Fruit fly (Drosophila melanogaster) whole organism, embryonic: ENCODE data around the gene CG6574.

Experiments used
- CG10274 ChIP-seq: fragments of 200-800 bp; sonication (Bioruptor generic); optimal IDR thresholded peaks from 3 replicates; lab custom pipeline; 2017; ENCODE audit warnings: missing biosample characterization, mild to moderate bottlenecking, missing genetic modification characterization
- CG10462 ChIP-seq: fragments of 200-800 bp; sonication (Bioruptor generic); optimal IDR thresholded peaks from 2 replicates; lab custom pipeline; 2016; ENCODE audit warnings: missing biosample characterization, missing genetic modification characterization
- CG10543 ChIP-seq: fragments of 200-800 bp; sonication (Bioruptor generic); optimal IDR thresholded peaks from 3 replicates; lab custom pipeline; 2017; ENCODE audit warnings: missing biosample characterization, mild to moderate bottlenecking, missing genetic modification characterization, moderate library complexity
- CG11247 ChIP-seq: fragments of 200-800 bp; sonication (Bioruptor generic); IDR thresholded peaks from 2 replicates; pipeline ENCODE4 v1.3.6; 2022; ENCODE audit warnings: missing biosample characterization, missing genetic modification characterization
- CG11560 ChIP-seq: fragments of 200-800 bp; sonication (Bioruptor generic); IDR thresholded peaks from 3 replicates; pipeline ENCODE4 v1.3.6; 2022; ENCODE audit warnings: missing biosample characterization, missing genetic modification characterization
- CG11695 ChIP-seq: fragments of 200-800 bp; sonication (Bioruptor generic); IDR thresholded peaks from 3 replicates; pipeline ENCODE4 v1.3.6; 2022; ENCODE audit warnings: missing biosample characterization, missing genetic modification characterization
- CG11723 ChIP-seq: fragments of 200-800 bp; sonication (Bioruptor generic); optimal IDR thresholded peaks from 2 replicates; lab custom pipeline; 2017; ENCODE audit warnings: missing biosample characterization, mild to moderate bottlenecking, missing genetic modification characterization
- CG12155 ChIP-seq: fragments of 200-800 bp; sonication (Bioruptor generic); optimal IDR thresholded peaks from 3 replicates; lab custom pipeline; 2016; ENCODE audit warnings: missing biosample characterization, missing genetic modification characterization
- CG12219 ChIP-seq: fragments of 200-800 bp; sonication (Bioruptor generic); optimal IDR thresholded peaks from 3 replicates; lab custom pipeline; 2018; ENCODE audit warnings: missing biosample characterization, mild to moderate bottlenecking, missing genetic modification characterization
- CG13123 ChIP-seq: fragments of 200-800 bp; sonication (Bioruptor generic); optimal IDR thresholded peaks from 2 replicates; lab custom pipeline; 2016; ENCODE audit warnings: missing biosample characterization, missing genetic modification characterization
- CG13775 ChIP-seq: fragments of 200-800 bp; sonication (Bioruptor generic); optimal IDR thresholded peaks from 3 replicates; lab custom pipeline; 2017; ENCODE audit warnings: missing biosample characterization, mild to moderate bottlenecking, missing genetic modification characterization
- CG14965 ChIP-seq: fragments of 200-800 bp; sonication (Bioruptor generic); optimal IDR thresholded peaks from 2 replicates; lab custom pipeline; 2016; ENCODE audit warnings: missing biosample characterization, missing genetic modification characterization, borderline replicate concordance
- CG15269 ChIP-seq: fragments of 200-800 bp; sonication (Bioruptor generic); optimal IDR thresholded peaks from 2 replicates; lab custom pipeline; 2018; ENCODE audit warnings: missing biosample characterization, mild to moderate bottlenecking, missing genetic modification characterization, moderate library complexity
- CG17361 ChIP-seq: fragments of 200-800 bp; sonication (Bioruptor generic); IDR thresholded peaks from 3 replicates; pipeline ENCODE4 v1.3.6; 2022; ENCODE audit warnings: missing biosample characterization, missing genetic modification characterization
- CG17385 ChIP-seq: fragments of 200-800 bp; sonication (Bioruptor generic); optimal IDR thresholded peaks from 3 replicates; lab custom pipeline; 2018; ENCODE audit warnings: missing biosample characterization, mild to moderate bottlenecking, missing genetic modification characterization
- CG17802 ChIP-seq: fragments of 200-800 bp; sonication (Bioruptor generic); optimal IDR thresholded peaks from 2 replicates; lab custom pipeline; 2018; ENCODE audit warnings: missing biosample characterization, mild to moderate bottlenecking, missing genetic modification characterization, moderate library complexity
- CG2116 ChIP-seq: fragments of 200-800 bp; sonication (Bioruptor generic); optimal IDR thresholded peaks from 3 replicates; lab custom pipeline; 2018; ENCODE audit warnings: missing biosample characterization, mild to moderate bottlenecking, missing genetic modification characterization
- CG30403 ChIP-seq: fragments of 200-800 bp; sonication (Bioruptor generic); optimal IDR thresholded peaks from 3 replicates; lab custom pipeline; 2016; ENCODE audit warnings: missing biosample characterization, missing genetic modification characterization
- CG31441 ChIP-seq: fragments of 200-800 bp; sonication (Bioruptor generic); IDR thresholded peaks from 2 replicates; pipeline ENCODE4 v1.3.6; 2022; ENCODE audit warnings: missing biosample characterization, missing genetic modification characterization
- CG32532 ChIP-seq: fragments of 200-800 bp; sonication (Bioruptor generic); IDR thresholded peaks from 2 replicates; pipeline ENCODE4 v1.3.6; 2022; ENCODE audit warnings: missing biosample characterization, missing genetic modification characterization
- CG3838 ChIP-seq: fragments of 200-800 bp; sonication (Bioruptor generic); optimal IDR thresholded peaks from 3 replicates; lab custom pipeline; 2016; ENCODE audit warnings: missing biosample characterization, missing genetic modification characterization
- CG7357 ChIP-seq: fragments of 200-800 bp; sonication (Bioruptor generic); IDR thresholded peaks from 3 replicates; pipeline ENCODE4 v1.3.6; 2022; ENCODE audit warnings: missing biosample characterization, missing genetic modification characterization
- CG9437 ChIP-seq: fragments of 200-800 bp; sonication (Bioruptor generic); optimal IDR thresholded peaks from 2 replicates; lab custom pipeline; 2018; ENCODE audit warnings: missing biosample characterization, mild to moderate bottlenecking, missing genetic modification characterization
- CG9609 ChIP-seq: fragments of 200-800 bp; sonication (Bioruptor generic); optimal IDR thresholded peaks from 3 replicates; lab custom pipeline; 2016; ENCODE audit warnings: missing biosample characterization, missing genetic modification characterization
- CG9876 ChIP-seq: fragments of 200-800 bp; sonication (Bioruptor generic); optimal IDR thresholded peaks from 2 replicates; lab custom pipeline; 2016; ENCODE audit warnings: missing biosample characterization, missing genetic modification characterization
- Elba2 ChIP-seq: fragments of 200-800 bp; sonication (Bioruptor generic); optimal IDR thresholded peaks from 3 replicates; lab custom pipeline; 2016; ENCODE audit warnings: missing biosample characterization, missing genetic modification characterization
- Lhr ChIP-seq: fragments of 200-800 bp; sonication (Bioruptor generic); optimal IDR thresholded peaks from 3 replicates; lab custom pipeline; 2017; ENCODE audit warnings: mild to moderate bottlenecking, missing biosample characterization, missing genetic modification reagents, missing genetic modification characterization
- Mes4 ChIP-seq: fragments of 200-800 bp; sonication (Bioruptor generic); optimal IDR thresholded peaks from 2 replicates; lab custom pipeline; 2016; ENCODE audit warnings: missing biosample characterization, missing genetic modification characterization
- NfI ChIP-seq: fragments of 200-800 bp; sonication (Bioruptor generic); optimal IDR thresholded peaks from 3 replicates; lab custom pipeline; 2018; ENCODE audit warnings: missing biosample characterization, mild to moderate bottlenecking, missing genetic modification characterization, moderate library complexity
- Ssrp ChIP-seq: fragments of 200-800 bp; sonication (Bioruptor generic); optimal IDR thresholded peaks from 2 replicates; lab custom pipeline; 2018; ENCODE audit warnings: missing biosample characterization, mild to moderate bottlenecking, missing genetic modification characterization, moderate library complexity
- Stat92E ChIP-seq, 3 experiments: fragments of >200 bp in 2 of 3; fragments of 200-800 bp in 1 of 3; sonication (Bioruptor generic) in 1 of 3; optimal IDR thresholded peaks; 2 replicates each; lab custom pipeline; 2017 to 2019; ENCODE audit warnings: missing biosample characterization in 3 of 3, missing genetic modification characterization in 3 of 3, mild to moderate bottlenecking in 1 of 3, moderate library complexity in 1 of 3
- Taf1 ChIP-seq: fragments of 200-800 bp; sonication (Bioruptor generic); IDR thresholded peaks from 2 replicates; pipeline ENCODE4 v1.3.6; 2022; ENCODE audit warnings: missing biosample characterization, missing genetic modification characterization
- Usf ChIP-seq: fragments of 200-800 bp; sonication (Bioruptor generic); optimal IDR thresholded peaks from 2 replicates; lab custom pipeline; 2017; ENCODE audit warnings: missing genotype, missing biosample characterization, missing genetic modification characterization
- az2 ChIP-seq: fragments of 200-800 bp; sonication (Bioruptor generic); optimal IDR thresholded peaks from 3 replicates; lab custom pipeline; 2016; ENCODE audit warnings: missing biosample characterization, missing genetic modification characterization
- dmrt11E ChIP-seq: fragments of 200-800 bp; sonication (Bioruptor generic); optimal IDR thresholded peaks from 3 replicates; lab custom pipeline; 2018; ENCODE audit warnings: missing biosample characterization, mild to moderate bottlenecking, missing genetic modification characterization, moderate library complexity
- fd102C ChIP-seq: fragments of 200-800 bp; sonication (Bioruptor generic); optimal IDR thresholded peaks from 2 replicates; lab custom pipeline; 2018; ENCODE audit warnings: missing biosample characterization, mild to moderate bottlenecking, missing genetic modification characterization, moderate library complexity
- fu2 ChIP-seq: fragments of 200-800 bp; sonication (Bioruptor generic); optimal IDR thresholded peaks from 2 replicates; lab custom pipeline; 2016; ENCODE audit warnings: missing biosample characterization, missing genetic modification characterization
- gfzf ChIP-seq: fragments of 200-800 bp; sonication (Bioruptor generic); optimal IDR thresholded peaks from 2 replicates; lab custom pipeline; 2016; ENCODE audit warnings: missing biosample characterization, mild to moderate bottlenecking, missing genetic modification characterization, moderate library complexity
- kni ChIP-seq: fragments of 200-800 bp; sonication (Bioruptor generic); optimal IDR thresholded peaks from 3 replicates; lab custom pipeline; 2017; ENCODE audit warnings: mild to moderate bottlenecking, missing biosample characterization, missing genetic modification reagents, missing genetic modification characterization
- lov ChIP-seq, 2 experiments: fragments of 200-800 bp in 1 of 2; fragments of >200 bp in 1 of 2; sonication (Bioruptor generic) in 1 of 2; IDR thresholded peaks in 1 of 2; optimal IDR thresholded peaks in 1 of 2; 2 replicates in 1 of 2; 3 replicates in 1 of 2; pipeline versions ENCODE4 v1.3.6 to Lab custom; 2017 to 2022; ENCODE audit warnings: missing biosample characterization in 1 of 2, missing genetic modification characterization in 1 of 2
- luna ChIP-seq: fragments of 200-800 bp; sonication (Bioruptor generic); optimal IDR thresholded peaks from 2 replicates; lab custom pipeline; 2016; ENCODE audit warnings: missing biosample characterization, missing genetic modification characterization
- pb ChIP-seq: fragments of 200-800 bp; sonication (Bioruptor generic); optimal IDR thresholded peaks from 3 replicates; lab custom pipeline; 2016; ENCODE audit warnings: missing biosample characterization, missing genetic modification characterization
- psq ChIP-seq: fragments of 200-800 bp; sonication (Bioruptor generic); optimal IDR thresholded peaks from 2 replicates; lab custom pipeline; 2017; ENCODE audit warnings: missing biosample characterization, missing genetic modification characterization
- scrt ChIP-seq: fragments of 200-800 bp; sonication (Bioruptor generic); optimal IDR thresholded peaks from 2 replicates; lab custom pipeline; 2018; ENCODE audit warnings: missing biosample characterization, mild to moderate bottlenecking, missing genetic modification characterization, moderate library complexity
- sob ChIP-seq: fragments of 200-800 bp; sonication (Bioruptor generic); IDR thresholded peaks from 2 replicates; pipeline ENCODE4 v1.3.6; 2022; ENCODE audit warnings: missing biosample characterization, missing genetic modification characterization
- tap ChIP-seq: fragments of 200-800 bp; optimal IDR thresholded peaks from 3 replicates; lab custom pipeline; 2019; ENCODE audit warnings: missing biosample characterization, mild to moderate bottlenecking, missing genetic modification characterization, moderate library complexity
- yki ChIP-seq: fragments of >200 bp; optimal IDR thresholded peaks from 3 replicates; lab custom pipeline; 2018
- zen2 ChIP-seq: fragments of 200-800 bp; sonication (Bioruptor generic); IDR thresholded peaks from 3 replicates; pipeline ENCODE4 v1.3.6; 2022; ENCODE audit warnings: missing biosample characterization, missing genetic modification characterization; ENCODE audit not compliant: partially characterized antibody
- zf30C ChIP-seq: fragments of 200-800 bp; sonication (Bioruptor generic); optimal IDR thresholded peaks from 3 replicates; lab custom pipeline; 2018; ENCODE audit warnings: missing biosample characterization, mild to moderate bottlenecking, missing genetic modification characterization
- zfh2 ChIP-seq: fragments of 200-800 bp; sonication (Bioruptor generic); optimal IDR thresholded peaks from 2 replicates; lab custom pipeline; 2016; ENCODE audit warnings: missing biosample characterization, missing genetic modification characterization

CG6574 gene

dm6 chr3R:10849515-10849973 lies 13.2 kb downstream of the CG6574 start, which contains the start of gene CG42394 (continued):
- TF ChIP-seq NfI (GFP tag; lab: Kevin White, UChicago) (peak; percentile 94), zf30C (GFP tag; lab: Kevin White, UChicago) (peak; percentile 2), CG10462 (GFP tag; lab: Kevin White, UChicago) (peak; percentile 89), tap (peak; percentile 90), gfzf (GFP tag; lab: Kevin White, UChicago) (no peak), az2 (GFP tag; lab: Kevin White, UChicago) (peak; percentile 96), CG15269 (tag; lab: Kevin White, UChicago) (peak; percentile 94), Mes4 (GFP tag; lab: Kevin White, UChicago) (peak; percentile 61), scrt (GFP tag; lab: Kevin White, UChicago) (peak; percentile 90), CG17361 (GFP tag; lab: Robert Waterston, UW) (peak; percentile 99), dmrt11E (tag; lab: Kevin White, UChicago) (peak; percentile 95), sob (GFP tag; lab: Robert Waterston, UW) (peak; percentile 95), CG13123 (GFP tag; lab: Kevin White, UChicago) (peak; percentile 85), Taf1 (GFP tag; lab: Robert Waterston, UW) (peak; percentile 84), CG11560 (tag; lab: Robert Waterston, UW) (peak; percentile 8; the same call in 1 of the 3 replicates), CG13775 (peak; percentile 94), CG11695 (peak; percentile 97), CG10543 (peak; percentile 85), CG31441 (GFP tag; lab: Robert Waterston, UW) (peak; percentile 99), zfh2 (GFP tag; lab: Kevin White, UChicago) (peak; percentile 17), CG12155 (GFP tag; lab: Kevin White, UChicago) (peak; percentile 86), kni (GFP tag; lab: Kevin White, UChicago) (no peak), CG11247 (GFP tag; lab: Robert Waterston, UW) (peak; percentile 90), CG14965 (GFP tag; lab: Kevin White, UChicago) (no peak), CG9437 (GFP tag; lab: Kevin White, UChicago) (peak; percentile 90), psq (GFP tag; lab: Kevin White, UChicago) (peak; percentile 72), Ssrp (tag; lab: Kevin White, UChicago) (peak; percentile 96), CG9609 (GFP tag; lab: Kevin White, UChicago) (peak; percentile 41), CG3838 (peak; percentile 78), lov (optimal IDR thresholded peaks at IDR 0.05; lab: Kevin White, UChicago) (no peak), lov (GFP tag; IDR thresholded peaks at IDR 0.05; lab: Robert Waterston, UW) (peak; percentile 90), zen2 (GFP tag; lab: Robert Waterston, UW) (no peak), Stat92E (GFP tag; optimal IDR thresholded peaks at IDR 0.05; lab: Kevin White, UChicago) (peak in 1 of 3 experiments; percentile 83), CG10274 (GFP tag; lab: Kevin White, UChicago) (peak; percentile 78), pb (GFP tag; lab: Kevin White, UChicago) (no peak), fd102C (GFP tag; lab: Kevin White, UChicago) (peak; percentile 63), CG11723 (peak; percentile 90), CG2116 (GFP tag; lab: Kevin White, UChicago) (peak; percentile 76), CG12219 (GFP tag; lab: Kevin White, UChicago) (peak; percentile 85), CG17802 (tag; lab: Kevin White, UChicago) (peak; percentile 80), Usf (GFP tag; lab: Kevin White, UChicago) (peak; percentile 89), CG9876 (no peak), Lhr (GFP tag; lab: Kevin White, UChicago) (peak; percentile 75), CG32532 (GFP tag; lab: Robert Waterston, UW) (peak; percentile 97), yki (lab: Kevin White, UChicago) (no peak), CG30403 (GFP tag; lab: Kevin White, UChicago) (peak; percentile 92), Elba2 (GFP tag; lab: Kevin White, UChicago) (peak; percentile 46), CG7357 (peak; percentile 75), CG17385 (GFP tag; lab: Kevin White, UChicago) (peak; percentile 88), fu2 (peak; percentile 53), luna (no peak)
